Fruit fly (Drosophila melanogaster): ENCODE data around the gene Cep164.

- TF ChIP-seq pan (optimal IDR thresholded peaks at IDR 0.05): no peak
- TF ChIP-seq usp (GFP tag; optimal IDR thresholded peaks at IDR 0.05): no peak
- TF ChIP-seq Myc (optimal IDR thresholded peaks at IDR 0.05): no peak
- no peak for TF ChIP-seq h (GFP tag; optimal IDR thresholded peaks at IDR 0.05)
- TF ChIP-seq Dfd (GFP tag; optimal IDR thresholded peaks at IDR 0.05): no peak
- no peak for TF ChIP-seq Rel (GFP tag; optimal IDR thresholded peaks at IDR 0.05)
- no peak for TF ChIP-seq Rel (tag; optimal IDR thresholded peaks at IDR 0.05)
- no peak for TF ChIP-seq Sp1 (GFP tag; optimal IDR thresholded peaks at IDR 0.05)
- TF ChIP-seq ey (GFP tag; optimal IDR thresholded peaks at IDR 0.05): no peak
- TF ChIP-seq Vsx2 (GFP tag; optimal IDR thresholded peaks at IDR 0.05; ENCODE audit: partially characterized antibody): no peak
- no peak for TF ChIP-seq psq (GFP tag; optimal IDR thresholded peaks at IDR 0.05)
- TF ChIP-seq rgr (GFP tag; optimal IDR thresholded peaks at IDR 0.05): no peak
Measured at dm6 chrX:15941527-15941926, 41.2 kb downstream of the Cep164 start.
